Worm (Caenorhabditis elegans): Measurements from ENCODE around the gene chil-13.

ce11 chrII:9470027-9470426, 31.9 kb upstream of the chil-13 start, which contains the start of gene T19H5.6:
- no peak for TF ChIP-seq him-1 (tag; optimal IDR thresholded peaks at IDR 0.05)
- TF ChIP-seq dao-5 (tag; optimal IDR thresholded peaks at IDR 0.05) = no peak

All from whole organism, L4/young adult.